Worm (Caenorhabditis elegans): ENCODE measurements around the gene str-118.

Gene str-118

DNA sequence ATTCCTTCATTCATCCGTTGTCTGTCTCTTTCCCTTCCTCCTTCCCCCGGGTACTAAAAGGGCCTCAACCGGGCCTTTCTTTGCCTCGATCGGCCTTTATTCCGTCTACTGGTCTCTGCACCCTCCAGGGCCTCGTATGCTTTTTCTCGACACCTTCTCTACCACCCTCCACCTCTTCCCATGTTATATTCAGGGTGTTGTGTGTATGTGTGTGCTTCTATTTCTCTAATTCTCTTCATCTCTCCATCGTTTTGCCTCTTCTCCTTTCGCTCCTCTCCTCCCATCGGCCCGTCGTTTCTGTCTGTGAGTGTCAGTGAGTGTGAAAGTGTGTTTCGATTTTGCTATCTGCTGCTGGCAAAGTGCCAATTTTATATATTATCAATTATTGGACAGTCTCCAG lies 12.1 kb upstream of the str-118 start (continued):
- peak; percentile 78 for TF ChIP-seq nhr-25 (tag; optimal IDR thresholded peaks at IDR 0.05)
- no peak for TF ChIP-seq ceh-16 (tag; optimal IDR thresholded peaks at IDR 0.05)
- TF ChIP-seq fos-1 (tag; optimal IDR thresholded peaks at IDR 0.05) = no peak
- TF ChIP-seq ceh-9 (tag; optimal IDR thresholded peaks at IDR 0.05) = no peak
- no peak for TF ChIP-seq nhr-12 (tag; optimal IDR thresholded peaks at IDR 0.05)
- no peak for TF ChIP-seq ama-1 (optimal IDR thresholded peaks at IDR 0.05)
- TF ChIP-seq jun-1 (tag; optimal IDR thresholded peaks at IDR 0.05) = peak; percentile 65
- TF ChIP-seq pqm-1 (tag; optimal IDR thresholded peaks at IDR 0.05) = peak; percentile 83
- no peak for TF ChIP-seq ztf-11 (tag; optimal IDR thresholded peaks at IDR 0.05)
- TF ChIP-seq elt-1 (tag; optimal IDR thresholded peaks at IDR 0.05) = no peak
- TF ChIP-seq fkh-2 (tag; optimal IDR thresholded peaks at IDR 0.05) = no peak
- TF ChIP-seq lin-39 (tag; optimal IDR thresholded peaks at IDR 0.05) = peak; percentile 46
- TF ChIP-seq egl-5 (tag; optimal IDR thresholded peaks at IDR 0.05) = no peak
- TF ChIP-seq lsy-12 (tag; optimal IDR thresholded peaks at IDR 0.05) = peak; percentile 43
- TF ChIP-seq mdl-1 (tag; optimal IDR thresholded peaks at IDR 0.05) = peak; percentile 2
- TF ChIP-seq nhr-23 (tag; optimal IDR thresholded peaks at IDR 0.05) = peak; percentile 67
- no peak for TF ChIP-seq nhr-11 (tag; optimal IDR thresholded peaks at IDR 0.05)
- peak; percentile 59 for TF ChIP-seq snpc-4 (tag; optimal IDR thresholded peaks at IDR 0.05)
- no peak for TF ChIP-seq ztf-4 (tag; optimal IDR thresholded peaks at IDR 0.05)
- no peak for TF ChIP-seq zag-1 (tag; optimal IDR thresholded peaks at IDR 0.05)
- TF ChIP-seq pha-4 (tag; optimal IDR thresholded peaks at IDR 0.05) = peak; percentile 93

DNA sequence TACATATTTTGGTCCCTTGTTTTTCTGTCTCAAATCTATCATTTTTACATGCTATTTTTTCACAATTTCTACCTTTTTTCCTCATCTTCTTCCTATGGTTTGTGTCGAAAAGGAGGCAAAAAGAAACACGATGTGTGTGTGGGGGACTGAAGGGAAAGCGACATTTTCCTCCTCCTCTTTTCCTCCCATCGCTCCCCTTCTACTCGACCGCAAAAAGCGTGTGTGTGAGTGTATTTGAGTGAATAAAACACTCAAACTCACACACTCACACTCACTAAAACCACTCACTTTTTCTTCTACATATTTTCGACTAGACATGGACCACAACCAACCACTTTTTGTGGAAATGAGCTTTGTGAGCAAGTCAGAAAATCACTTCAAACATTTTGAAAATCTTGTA lies 10.5 kb upstream of the str-118 start:
- TF ChIP-seq nfya-1 (tag; optimal IDR thresholded peaks at IDR 0.05; ENCODE audit: insufficient read depth) = peak; percentile 53
- TF ChIP-seq snpc-4 (tag; optimal IDR thresholded peaks at IDR 0.05) = peak; percentile 30
- no peak for TF ChIP-seq ztf-11 (tag; optimal IDR thresholded peaks at IDR 0.05)
- peak; percentile 24 for TF ChIP-seq elt-2 (tag; optimal IDR thresholded peaks at IDR 0.05)
- TF ChIP-seq hmg-11 (tag; optimal IDR thresholded peaks at IDR 0.05) = peak; percentile 45

DNA sequence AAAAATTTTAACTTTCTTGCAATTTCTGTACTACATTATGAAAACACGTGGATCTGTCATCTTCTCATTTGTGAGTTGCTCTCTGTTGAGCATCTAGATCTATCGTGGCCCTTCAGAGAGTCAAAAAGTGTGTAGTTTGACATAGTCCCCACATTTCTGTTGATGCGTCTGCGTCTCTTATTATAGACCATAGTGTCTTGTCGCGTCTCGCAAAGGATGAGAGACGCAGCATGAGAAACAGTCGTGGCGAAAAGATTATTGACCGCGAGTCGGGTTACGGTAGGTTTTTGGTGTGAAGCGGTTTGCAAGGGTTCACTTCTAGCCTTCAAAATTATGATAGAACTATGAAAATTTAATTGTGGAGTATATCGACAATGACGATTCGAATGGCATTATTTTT lies 9.7 kb upstream of the str-118 start:
- TF ChIP-seq nhr-23 (tag; optimal IDR thresholded peaks at IDR 0.05) (peak; percentile 17), nhr-25 (tag; optimal IDR thresholded peaks at IDR 0.05) (peak; percentile 65), ama-1 (optimal IDR thresholded peaks at IDR 0.05) (no peak), ceh-28 (tag; optimal IDR thresholded peaks at IDR 0.05) (peak; percentile 68), daf-12 (tag; optimal IDR thresholded peaks at IDR 0.05) (no peak), nhr-28 (tag; optimal IDR thresholded peaks at IDR 0.05) (no peak), unc-39 (tag; optimal IDR thresholded peaks at IDR 0.05) (no peak), ztf-4 (tag; optimal IDR thresholded peaks at IDR 0.05) (no peak), ceh-9 (tag; optimal IDR thresholded peaks at IDR 0.05) (no peak), nhr-67 (tag; optimal IDR thresholded peaks at IDR 0.05) (no peak), nhr-43 (tag; optimal IDR thresholded peaks at IDR 0.05; ENCODE audit: poor library complexity, severe bottlenecking) (no peak), elt-1 (tag; optimal IDR thresholded peaks at IDR 0.05) (no peak), unc-62 (GFP tag; optimal IDR thresholded peaks at IDR 0.05) (peak; percentile 21), hmg-11 (tag; optimal IDR thresholded peaks at IDR 0.05) (peak; percentile 22), lin-15B (tag; optimal IDR thresholded peaks at IDR 0.05) (peak; percentile 45), tbx-2 (tag; optimal IDR thresholded peaks at IDR 0.05) (peak; percentile 38), pha-4 (tag; optimal IDR thresholded peaks at IDR 0.05) (peak; percentile 84), lin-39 (tag; optimal IDR thresholded peaks at IDR 0.05) (peak; percentile 72), egl-5 (tag; optimal IDR thresholded peaks at IDR 0.05) (peak; percentile 66), nhr-237 (tag; optimal IDR thresholded peaks at IDR 0.05) (no peak), eor-1 (tag; optimal IDR thresholded peaks at IDR 0.05) (no peak), lsy-12 (tag; optimal IDR thresholded peaks at IDR 0.05) (peak; percentile 1), pqm-1 (tag; optimal IDR thresholded peaks at IDR 0.05) (peak; percentile 55), ZK546.5 (tag; optimal IDR thresholded peaks at IDR 0.05) (no peak), elt-2 (tag; optimal IDR thresholded peaks at IDR 0.05) (peak; percentile 34), nhr-77 (tag; optimal IDR thresholded peaks at IDR 0.05) (no peak), R02D3.7 (tag; optimal IDR thresholded peaks at IDR 0.05) (peak; percentile 43), nhr-12 (tag; optimal IDR thresholded peaks at IDR 0.05) (no peak), nfya-1 (tag; optimal IDR thresholded peaks at IDR 0.05; ENCODE audit: insufficient read depth) (peak; percentile 94), snpc-4 (tag; optimal IDR thresholded peaks at IDR 0.05) (peak; percentile 34)
